Worm (Caenorhabditis elegans) whole organism, early embryonic: Measurements from ENCODE around the gene osm-3.

Source experiments
- B0310.2 ChIP-seq: sonication (generic microtip); optimal IDR thresholded peaks from 2 replicates; lab custom pipeline; 2016; ENCODE audit warnings: mild to moderate bottlenecking, missing genetic modification characterization, missing compliant biosample characterization
- F13C5.2 ChIP-seq: sonication (generic microtip); optimal IDR thresholded peaks from 2 replicates; lab custom pipeline; 2017; ENCODE audit warnings: mild to moderate bottlenecking, missing genetic modification characterization, inconsistent platforms, missing compliant biosample characterization
- aly-1 ChIP-seq: sonication (generic microtip); optimal IDR thresholded peaks from 2 replicates; lab custom pipeline; 2016; ENCODE audit warnings: missing genetic modification characterization, missing compliant biosample characterization
- ama-1 ChIP-seq: fragments of 150-350 bp; optimal IDR thresholded peaks from 2 replicates; lab custom pipeline; 2014
- ceh-13 ChIP-seq: fragments of 200-800 bp; sonication (Bioruptor generic); optimal IDR thresholded peaks from 2 replicates; lab custom pipeline; 2018; ENCODE audit warnings: mild to moderate bottlenecking, missing genetic modification characterization, missing compliant biosample characterization
- ceh-36 ChIP-seq: sonication (generic microtip); optimal IDR thresholded peaks from 2 replicates; lab custom pipeline; 2016; ENCODE audit warnings: missing genetic modification characterization, inconsistent platforms, missing compliant biosample characterization
- ets-7 ChIP-seq: sonication (generic microtip); optimal IDR thresholded peaks from 2 replicates; lab custom pipeline; 2016; ENCODE audit warnings: missing genotype, missing genetic modification characterization, missing compliant biosample characterization
- flt-1 ChIP-seq: fragments of 200-800 bp; sonication (Bioruptor generic); IDR thresholded peaks from 2 replicates; pipeline ENCODE4 v1.3.6; 2022; ENCODE audit warnings: missing genetic modification characterization, missing compliant biosample characterization
- hmbx-1 ChIP-seq: sonication (generic microtip); optimal IDR thresholded peaks from 2 replicates; lab custom pipeline; 2016; ENCODE audit warnings: mild to moderate bottlenecking, missing genetic modification characterization, missing compliant biosample characterization
- hmg-4 ChIP-seq: fragments of 200-800 bp; sonication (Bioruptor generic); optimal IDR thresholded peaks from 2 replicates; lab custom pipeline; 2018; ENCODE audit warnings: mild to moderate bottlenecking, missing genetic modification characterization, missing compliant biosample characterization
- hnd-1 ChIP-seq: sonication (generic microtip); optimal IDR thresholded peaks from 2 replicates; lab custom pipeline; 2016; ENCODE audit warnings: missing genetic modification characterization, missing compliant biosample characterization
- pes-1 ChIP-seq: fragments of 200-800 bp; sonication (Bioruptor generic); IDR thresholded peaks from 2 replicates; pipeline ENCODE4 v1.3.6; 2022; ENCODE audit warnings: missing genetic modification reagents, missing genetic modification characterization, missing compliant biosample characterization
- scrt-1 ChIP-seq: fragments of 200-800 bp; sonication (Bioruptor generic); IDR thresholded peaks from 2 replicates; pipeline ENCODE4 v1.3.6; 2022; ENCODE audit warnings: missing genetic modification characterization, missing compliant biosample characterization
- sea-1 ChIP-seq: fragments of 200-800 bp; sonication (Bioruptor generic); conservative IDR thresholded peaks from 2 replicates; pipeline ENCODE4 v1.3.6; 2022; ENCODE audit warnings: missing genetic modification characterization, missing compliant biosample characterization
- tbx-11 ChIP-seq: fragments of 200-800 bp; sonication (Bioruptor generic); IDR thresholded peaks from 2 replicates; pipeline ENCODE4 v1.3.6; 2022; ENCODE audit warnings: missing genetic modification characterization, missing compliant biosample characterization
- tbx-37 ChIP-seq: fragments of 200-800 bp; sonication (Bioruptor generic); conservative IDR thresholded peaks from 2 replicates; pipeline ENCODE4 v1.3.6; 2022; ENCODE audit warnings: missing genetic modification reagents, missing genetic modification characterization, missing compliant biosample characterization
- tra-4 ChIP-seq: sonication (generic microtip); optimal IDR thresholded peaks from 2 replicates; lab custom pipeline; 2017; ENCODE audit warnings: missing genetic modification characterization, missing compliant biosample characterization

osm-3 gene

ce11 chrIV:3839420-3839819 is 38.6 kb upstream of the osm-3 start, which contains the start of gene F28F9.2:
F28F9.2 (plus strand) TSS chrIV:3839720.
- TF ChIP-seq ets-7 (tag; lab: Kevin White, UChicago) (no peak), F13C5.2 (tag; lab: Kevin White, UChicago) (no peak), tra-4 (tag; lab: Kevin White, UChicago) (no peak), B0310.2 (tag; lab: Kevin White, UChicago) (no peak), hnd-1 (tag; lab: Kevin White, UChicago) (no peak), hmg-4 (GFP tag; lab: Kevin White, UChicago) (no peak), scrt-1 (GFP tag; lab: Robert Waterston, UW) (no peak), ama-1 (no peak), tbx-37 (GFP tag; lab: Robert Waterston, UW) (no peak), tbx-11 (no peak), ceh-13 (GFP tag; lab: Kevin White, UChicago) (no peak), sea-1 (GFP tag; lab: Robert Waterston, UW) (no peak), ceh-36 (tag; lab: Kevin White, UChicago) (no peak)

ce11 chrIV:3838687-3839086 is 37.8 kb upstream of the osm-3 start:
- TF ChIP-seq aly-1 (tag; lab: Kevin White, UChicago) (no peak), flt-1 (GFP tag; lab: Robert Waterston, UW) (no peak), hmbx-1 (no peak), ceh-13 (GFP tag; lab: Kevin White, UChicago) (no peak), ceh-36 (tag; lab: Kevin White, UChicago) (no peak), B0310.2 (tag; lab: Kevin White, UChicago) (no peak), tbx-11 (no peak), hmg-4 (GFP tag; lab: Kevin White, UChicago) (no peak), pes-1 (no peak), F13C5.2 (tag; lab: Kevin White, UChicago) (no peak)

ce11 chrIV:3835065-3835464 is 34.2 kb upstream of the osm-3 start, which contains the start of gene cal-3:
cal-3 (minus strand) TSS chrIV:3835165.
- TF ChIP-seq flt-1 (GFP tag; lab: Robert Waterston, UW) = no peak
- no peak for TF ChIP-seq scrt-1 (GFP tag; lab: Robert Waterston, UW)
- TF ChIP-seq tbx-11 = no peak
- no peak for TF ChIP-seq pes-1
- no peak for TF ChIP-seq ceh-13 (GFP tag; lab: Kevin White, UChicago)
- TF ChIP-seq ceh-36 (tag; lab: Kevin White, UChicago) = no peak
- TF ChIP-seq hmg-4 (GFP tag; lab: Kevin White, UChicago) = no peak
- no peak for TF ChIP-seq tbx-37 (GFP tag; lab: Robert Waterston, UW)
- TF ChIP-seq ama-1 = no peak
- no peak for TF ChIP-seq hnd-1 (tag; lab: Kevin White, UChicago)
- no peak for TF ChIP-seq sea-1 (GFP tag; lab: Robert Waterston, UW)
- no peak for TF ChIP-seq aly-1 (tag; lab: Kevin White, UChicago)
- no peak for TF ChIP-seq F13C5.2 (tag; lab: Kevin White, UChicago)
- no peak for TF ChIP-seq B0310.2 (tag; lab: Kevin White, UChicago)

ce11 chrIV:3833778-3834177 is 32.9 kb upstream of the osm-3 start:
- TF ChIP-seq ceh-36 (tag; lab: Kevin White, UChicago) = no peak
- TF ChIP-seq hmg-4 (GFP tag; lab: Kevin White, UChicago) = no peak
- TF ChIP-seq sea-1 (GFP tag; lab: Robert Waterston, UW) = no peak
- no peak for TF ChIP-seq tbx-37 (GFP tag; lab: Robert Waterston, UW)
- TF ChIP-seq hmbx-1 = no peak
- no peak for TF ChIP-seq hnd-1 (tag; lab: Kevin White, UChicago)
- TF ChIP-seq scrt-1 (GFP tag; lab: Robert Waterston, UW) = no peak
- no peak for TF ChIP-seq tbx-11
- TF ChIP-seq pes-1 = no peak

- TF ChIP-seq aly-1 (tag; lab: Kevin White, UChicago) (no peak), ceh-13 (GFP tag; lab: Kevin White, UChicago) (no peak), tbx-11 (no peak), pes-1 (no peak), tbx-37 (GFP tag; lab: Robert Waterston, UW) (no peak), hmbx-1 (no peak), hmg-4 (GFP tag; lab: Kevin White, UChicago) (no peak), scrt-1 (GFP tag; lab: Robert Waterston, UW) (no peak), F13C5.2 (tag; lab: Kevin White, UChicago) (no peak), tra-4 (tag; lab: Kevin White, UChicago) (no peak), hnd-1 (tag; lab: Kevin White, UChicago) (no peak), B0310.2 (tag; lab: Kevin White, UChicago) (no peak), sea-1 (GFP tag; lab: Robert Waterston, UW) (no peak), flt-1 (GFP tag; lab: Robert Waterston, UW) (no peak), ets-7 (tag; lab: Kevin White, UChicago) (no peak), ceh-36 (tag; lab: Kevin White, UChicago) (no peak), ama-1 (no peak)
Measured at ce11 chrIV:3832040-3832439, 31.2 kb upstream of the osm-3 start.

- TF ChIP-seq tra-4 (tag; lab: Kevin White, UChicago) (no peak), hmbx-1 (no peak), pes-1 (no peak)
Measured at ce11 chrIV:3827724-3828123, 26.9 kb upstream of the osm-3 start.

- no peak for TF ChIP-seq scrt-1 (GFP tag; lab: Robert Waterston, UW)
- no peak for TF ChIP-seq pes-1
- TF ChIP-seq flt-1 (GFP tag; lab: Robert Waterston, UW) = no peak
Measured at ce11 chrIV:3826590-3827128, 25.8 kb upstream of the osm-3 start, which contains the start of gene F28F9.3. F28F9.3 (plus strand) TSS chrIV:3826890.

ce11 chrIV:3825388-3825787 is 24.5 kb upstream of the osm-3 start:
- TF ChIP-seq hmg-4 (GFP tag; lab: Kevin White, UChicago) (no peak), tbx-11 (no peak), tbx-37 (GFP tag; lab: Robert Waterston, UW) (no peak)
